Fruit fly (Drosophila melanogaster): Measurements from ENCODE around the gene CG3777.

CG3777 gene

DNA sequence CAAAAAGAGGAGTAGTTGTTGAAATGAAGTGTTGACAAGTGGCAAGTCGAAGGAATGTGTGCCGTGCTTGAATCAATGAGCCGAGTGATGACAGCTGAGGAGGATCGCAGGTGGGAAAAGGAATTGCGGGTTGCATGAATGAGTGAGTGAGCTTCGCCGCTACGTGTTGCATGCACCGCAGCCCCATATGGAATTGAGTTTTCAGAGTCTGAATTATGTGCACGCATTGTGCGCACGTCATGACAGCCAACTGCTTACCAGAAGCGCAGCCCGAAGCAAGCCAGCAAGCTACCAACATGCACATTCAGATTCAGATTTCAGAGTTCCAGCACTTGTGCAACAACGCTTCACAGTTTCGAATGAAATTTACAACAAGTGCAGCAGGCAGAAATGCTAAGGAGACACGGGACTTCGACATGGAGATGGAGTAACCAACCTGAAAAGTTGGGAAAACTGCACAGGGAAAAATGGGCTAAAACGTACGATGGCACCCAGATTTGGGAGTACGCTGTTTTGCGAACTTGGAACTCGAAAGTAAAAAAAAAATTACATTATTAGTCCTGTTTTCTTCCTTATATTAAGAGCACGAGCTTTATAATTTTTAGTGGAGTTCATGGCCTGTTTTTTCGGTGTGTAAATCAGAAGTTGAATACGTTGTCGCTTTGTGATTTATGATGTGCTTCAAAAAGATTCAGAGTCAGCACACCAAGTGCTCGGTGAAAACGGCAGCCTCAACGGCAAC is 106.4 kb downstream of the CG3777 start:
- TF ChIP-seq fd59A (GFP tag; optimal IDR thresholded peaks at IDR 0.05) (no peak), dac (GFP tag; optimal IDR thresholded peaks at IDR 0.05) (no peak), Eip78C (GFP tag) (peak; percentile 84), CG11294 (GFP tag; IDR thresholded peaks at IDR 0.05) (no peak), Smox (GFP tag; optimal IDR thresholded peaks at IDR 0.05) (peak; percentile 18), cyc (GFP tag; optimal IDR thresholded peaks at IDR 0.05) (peak; percentile 43), Ets21C (GFP tag; optimal IDR thresholded peaks at IDR 0.05) (peak; percentile 38), achi (GFP tag; optimal IDR thresholded peaks at IDR 0.05) (peak; percentile 16), Hr39 (GFP tag; optimal IDR thresholded peaks at IDR 0.05) (peak; percentile 38), esn (GFP tag; optimal IDR thresholded peaks at IDR 0.05) (peak; percentile 50), OdsH (GFP tag; optimal IDR thresholded peaks at IDR 0.05) (peak; percentile 44), vri (GFP tag; optimal IDR thresholded peaks at IDR 0.05) (no peak), topi (GFP tag; optimal IDR thresholded peaks at IDR 0.05) (peak; percentile 51), spab (GFP tag; optimal IDR thresholded peaks at IDR 0.05) (no peak), CG11902 (GFP tag; optimal IDR thresholded peaks at IDR 0.05) (peak; percentile 14), svp (GFP tag) (peak; percentile 74), eg (GFP tag; IDR thresholded peaks at IDR 0.05) (no peak), CG6163 (GFP tag; IDR thresholded peaks at IDR 0.05) (0 out of 3 replicates have a peak, but pooled peaks have one; percentile 29), CG16779 (tag; optimal IDR thresholded peaks at IDR 0.05) (no peak), CG6792 (GFP tag; optimal IDR thresholded peaks at IDR 0.05) (peak; percentile 28), CG3919 (GFP tag; optimal IDR thresholded peaks at IDR 0.05) (peak; percentile 17), Sox102F (GFP tag; optimal IDR thresholded peaks at IDR 0.05) (peak; percentile 29), pdm3 (GFP tag; optimal IDR thresholded peaks at IDR 0.05) (peak; percentile 37), CG31627 (GFP tag; optimal IDR thresholded peaks at IDR 0.05) (peak; percentile 2), acj6 (GFP tag; optimal IDR thresholded peaks at IDR 0.05) (peak; percentile 20), net (GFP tag; optimal IDR thresholded peaks at IDR 0.05) (no peak), Sox15 (GFP tag; optimal IDR thresholded peaks at IDR 0.05) (peak; percentile 10), Met (GFP tag; optimal IDR thresholded peaks at IDR 0.05) (peak; percentile 43), CG1621 (tag; optimal IDR thresholded peaks at IDR 0.05) (no peak), CG6854 (GFP tag; optimal IDR thresholded peaks at IDR 0.05) (no peak), Gug (GFP tag; IDR thresholded peaks at IDR 0.05) (no peak), ss (GFP tag; optimal IDR thresholded peaks at IDR 0.05) (peak; percentile 21 to 97), CG4318 (GFP tag; optimal IDR thresholded peaks at IDR 0.05) (no peak), CG8632 (GFP tag; optimal IDR thresholded peaks at IDR 0.05) (peak; percentile 13), lz (GFP tag; optimal IDR thresholded peaks at IDR 0.05) (peak; percentile 32), CG10631 (GFP tag; optimal IDR thresholded peaks at IDR 0.05) (no peak), Sox14 (GFP tag; optimal IDR thresholded peaks at IDR 0.05) (peak; percentile 2), CG32006 (GFP tag; optimal IDR thresholded peaks at IDR 0.05) (peak; percentile 27), Eip75B (GFP tag; optimal IDR thresholded peaks at IDR 0.05) (peak; percentile 9)

DNA sequence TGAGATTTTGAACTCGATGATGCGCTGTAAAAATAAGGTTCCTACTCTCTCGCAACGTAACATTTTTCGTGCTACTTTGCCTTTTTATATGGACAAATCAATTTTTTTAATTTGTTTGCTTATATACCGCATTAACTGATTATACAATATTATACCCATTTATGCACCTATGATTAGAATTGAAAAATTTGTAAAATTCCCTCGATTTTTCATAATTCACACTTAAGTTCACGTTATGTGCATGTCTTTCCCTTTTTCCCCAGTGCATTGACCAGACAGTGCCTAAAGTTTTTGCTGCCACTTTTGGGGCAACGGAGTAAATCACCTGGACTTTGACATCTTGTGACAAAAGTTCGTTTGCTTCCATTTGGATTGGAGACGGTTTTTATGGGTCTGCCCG is 111.0 kb downstream of the CG3777 start:
- TF ChIP-seq Met (GFP tag; optimal IDR thresholded peaks at IDR 0.05) (peak; percentile 22), topi (GFP tag; optimal IDR thresholded peaks at IDR 0.05) (peak; percentile 22), Smox (GFP tag; optimal IDR thresholded peaks at IDR 0.05) (peak; percentile 8), esn (GFP tag; optimal IDR thresholded peaks at IDR 0.05) (peak; percentile 12), svp (GFP tag) (peak; percentile 53), Eip78C (GFP tag) (peak; percentile 21), Hr39 (GFP tag; optimal IDR thresholded peaks at IDR 0.05) (no peak), dac (GFP tag; optimal IDR thresholded peaks at IDR 0.05) (no peak)

DNA sequence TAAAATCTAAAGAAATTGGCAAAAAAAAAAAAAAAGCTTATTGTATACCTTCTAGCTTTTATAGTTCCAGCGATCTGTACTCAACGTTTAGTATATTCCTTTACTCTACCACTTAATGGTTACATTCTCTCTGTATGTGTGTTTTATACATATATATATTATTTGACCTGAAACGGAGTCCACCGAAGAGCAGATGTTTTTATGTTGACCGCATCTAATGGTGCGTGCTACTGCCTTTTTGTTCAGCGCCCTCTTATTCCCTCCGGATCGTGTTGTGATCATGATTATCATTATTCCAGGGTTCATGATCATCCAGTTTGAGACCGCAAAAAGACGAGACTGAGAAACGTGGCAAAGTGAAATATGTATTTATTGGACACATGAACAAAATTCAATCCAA is 112.7 kb downstream of the CG3777 start:
- no peak for TF ChIP-seq fd59A (GFP tag; optimal IDR thresholded peaks at IDR 0.05)
- TF ChIP-seq CG31627 (GFP tag; optimal IDR thresholded peaks at IDR 0.05), result no peak
- no peak for TF ChIP-seq Gug (GFP tag; IDR thresholded peaks at IDR 0.05)
- no peak for TF ChIP-seq esn (GFP tag; optimal IDR thresholded peaks at IDR 0.05)
- no peak for TF ChIP-seq CG7368 (GFP tag; optimal IDR thresholded peaks at IDR 0.05)
- TF ChIP-seq Hr4 (GFP tag; optimal IDR thresholded peaks at IDR 0.05), result no peak
- no peak for TF ChIP-seq Eip75B (GFP tag; optimal IDR thresholded peaks at IDR 0.05)
- TF ChIP-seq CG16779 (tag; optimal IDR thresholded peaks at IDR 0.05), result no peak
- TF ChIP-seq CG8319 (GFP tag; optimal IDR thresholded peaks at IDR 0.05), result no peak
- no peak for TF ChIP-seq CG9139 (GFP tag; optimal IDR thresholded peaks at IDR 0.05)
